Worm (Caenorhabditis elegans) whole organism, early embryonic: ENCODE results near the gene F25H9.6.

Source experiments
- B0310.2 ChIP-seq: sonication (generic microtip); optimal IDR thresholded peaks from 2 replicates; lab custom pipeline; 2016; ENCODE audit warnings: mild to moderate bottlenecking, missing genetic modification characterization, missing compliant biosample characterization
- ama-1 ChIP-seq: fragments of 150-350 bp; optimal IDR thresholded peaks from 2 replicates; lab custom pipeline; 2014
- ceh-36 ChIP-seq: sonication (generic microtip); optimal IDR thresholded peaks from 2 replicates; lab custom pipeline; 2016; ENCODE audit warnings: missing genetic modification characterization, inconsistent platforms, missing compliant biosample characterization
- flt-1 ChIP-seq: fragments of 200-800 bp; sonication (Bioruptor generic); IDR thresholded peaks from 2 replicates; pipeline ENCODE4 v1.3.6; 2022; ENCODE audit warnings: missing genetic modification characterization, missing compliant biosample characterization
- hmbx-1 ChIP-seq: sonication (generic microtip); optimal IDR thresholded peaks from 2 replicates; lab custom pipeline; 2016; ENCODE audit warnings: mild to moderate bottlenecking, missing genetic modification characterization, missing compliant biosample characterization
- hnd-1 ChIP-seq: sonication (generic microtip); optimal IDR thresholded peaks from 2 replicates; lab custom pipeline; 2016; ENCODE audit warnings: missing genetic modification characterization, missing compliant biosample characterization
- tra-4 ChIP-seq: sonication (generic microtip); optimal IDR thresholded peaks from 2 replicates; lab custom pipeline; 2017; ENCODE audit warnings: missing genetic modification characterization, missing compliant biosample characterization

- no peak for TF ChIP-seq flt-1
- no peak for TF ChIP-seq ama-1 (lab: Kevin White, UChicago)
- no peak for TF ChIP-seq hmbx-1 (tag; lab: Kevin White, UChicago)
- no peak for TF ChIP-seq ceh-36
- no peak for TF ChIP-seq hnd-1 (tag; lab: Kevin White, UChicago)
- TF ChIP-seq tra-4 (tag; lab: Kevin White, UChicago), result no peak
- TF ChIP-seq B0310.2 (tag; lab: Kevin White, UChicago), result no peak
These were observed 46.5 kb downstream of the F25H9.6 start for ce11 chrV:13421697-13422096.
